Worm (Caenorhabditis elegans): ENCODE data around the gene W09D10.4.

The W09D10.4 gene

DNA sequence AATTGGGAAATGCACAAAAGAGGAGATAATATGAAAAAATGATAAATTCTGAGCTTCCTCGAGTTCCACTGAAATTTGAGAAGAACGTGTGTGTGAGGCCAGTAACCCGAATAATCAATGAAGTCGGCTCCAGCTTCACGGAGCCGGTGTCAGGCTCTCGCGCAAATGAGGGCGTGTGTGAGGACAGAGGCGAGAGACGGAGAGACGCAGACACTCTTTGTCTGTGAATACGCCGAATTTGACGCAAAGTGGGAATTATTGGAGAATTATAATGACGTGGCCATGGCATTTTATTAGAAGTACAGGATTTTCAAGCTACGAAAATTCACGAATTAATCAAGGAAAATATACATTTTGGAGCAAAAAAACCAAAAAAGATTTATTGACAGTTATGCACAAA, 23.9 kb upstream of the W09D10.4 start (continued):
- TF ChIP-seq D1046.2 (GFP tag; IDR thresholded peaks at IDR 0.05) (no peak), ces-1 (GFP tag; optimal IDR thresholded peaks at IDR 0.05) (no peak), ceh-62 (tag; optimal IDR thresholded peaks at IDR 0.05) (no peak), nhr-77 (tag; optimal IDR thresholded peaks at IDR 0.05) (no peak), lin-29 (GFP tag; IDR thresholded peaks at IDR 0.05) (no peak), dmd-9 (GFP tag; IDR thresholded peaks at IDR 0.05) (no peak), attf-4 (tag; optimal IDR thresholded peaks at IDR 0.05) (no peak), ama-1 (optimal IDR thresholded peaks at IDR 0.05) (peak; percentile 62), F37D6.2 (tag; optimal IDR thresholded peaks at IDR 0.05) (no peak), zfp-2 (tag; optimal IDR thresholded peaks at IDR 0.05) (no peak), sdz-12 (GFP tag; optimal IDR thresholded peaks at IDR 0.05) (no peak), T26A8.4 (GFP tag; IDR thresholded peaks at IDR 0.05) (peak; percentile 26; the same call in 1 of the 2 replicates), arid-1 (GFP tag; conservative IDR thresholded peaks at IDR 0.05) (0 out of 2 replicates have a peak, but pooled peaks have one; percentile 22), pha-4 (GFP tag; IDR thresholded peaks at IDR 0.05) (no peak), pha-4 (tag; optimal IDR thresholded peaks at IDR 0.05) (no peak), pqm-1 (tag; optimal IDR thresholded peaks at IDR 0.05) (peak; percentile 13), Y75B8A.6 (GFP tag; IDR thresholded peaks at IDR 0.05) (no peak), ceh-32 (tag; optimal IDR thresholded peaks at IDR 0.05; ENCODE audit: poor library complexity) (no peak), lin-39 (tag; optimal IDR thresholded peaks at IDR 0.05) (no peak), saeg-2 (GFP tag; IDR thresholded peaks at IDR 0.05) (no peak), jun-1 (tag; optimal IDR thresholded peaks at IDR 0.05) (no peak), lir-3 (tag; optimal IDR thresholded peaks at IDR 0.05) (peak; percentile 11), nhr-41 (GFP tag; IDR thresholded peaks at IDR 0.05) (no peak), fkh-10 (GFP tag; optimal IDR thresholded peaks at IDR 0.05) (no peak), mes-2 (tag; optimal IDR thresholded peaks at IDR 0.05; ENCODE audit: poor library complexity, severe bottlenecking) (peak; percentile 66), nhr-6 (tag; optimal IDR thresholded peaks at IDR 0.05) (peak; percentile 39), daf-16 (GFP tag; optimal IDR thresholded peaks at IDR 0.05) (no peak), daf-16 (tag; optimal IDR thresholded peaks at IDR 0.05) (peak; percentile 4), F49E8.2 (tag; optimal IDR thresholded peaks at IDR 0.05; ENCODE audit: borderline replicate concordance) (no peak), nhr-11 (tag; optimal IDR thresholded peaks at IDR 0.05) (peak; percentile 50), lin-13 (GFP tag; optimal IDR thresholded peaks at IDR 0.05) (no peak), daf-12 (tag; optimal IDR thresholded peaks at IDR 0.05) (no peak), ceh-44 (GFP tag; IDR thresholded peaks at IDR 0.05) (no peak), lin-15B (tag; optimal IDR thresholded peaks at IDR 0.05) (no peak), Y5F2A.4 (GFP tag; optimal IDR thresholded peaks at IDR 0.05) (no peak), zag-1 (tag; optimal IDR thresholded peaks at IDR 0.05) (no peak), ZK337.2 (GFP tag; IDR thresholded peaks at IDR 0.05) (no peak), snpc-4 (tag; optimal IDR thresholded peaks at IDR 0.05) (no peak), F44E2.7 (GFP tag; IDR thresholded peaks at IDR 0.05) (no peak), lsy-2 (tag; optimal IDR thresholded peaks at IDR 0.05) (peak in 1 of 2 experiments; percentile 72), nhr-28 (tag; optimal IDR thresholded peaks at IDR 0.05) (no peak), unc-39 (tag; optimal IDR thresholded peaks at IDR 0.05) (no peak), mxl-3 (GFP tag; optimal IDR thresholded peaks at IDR 0.05) (peak; percentile 12), mdt-29 (GFP tag; IDR thresholded peaks at IDR 0.05) (no peak), egl-43 (GFP tag; IDR thresholded peaks at IDR 0.05) (no peak), set-16 (GFP tag; IDR thresholded peaks at IDR 0.05) (no peak), ceh-82 (tag; optimal IDR thresholded peaks at IDR 0.05) (no peak), php-3 (GFP tag; IDR thresholded peaks at IDR 0.05) (no peak), ztf-11 (tag; optimal IDR thresholded peaks at IDR 0.05) (no peak), dve-1 (tag; optimal IDR thresholded peaks at IDR 0.05; ENCODE audit: insufficient read depth) (peak; percentile 60), F26F4.8 (GFP tag; conservative IDR thresholded peaks at IDR 0.05) (no peak), lin-1 (GFP tag; IDR thresholded peaks at IDR 0.05) (no peak), spr-1 (tag; optimal IDR thresholded peaks at IDR 0.05) (no peak), egl-27 (tag; optimal IDR thresholded peaks at IDR 0.05) (no peak)

Data from whole organism, L4 larva.